Fruit fly (Drosophila melanogaster) Kc167 (cell line): Measurements from ENCODE around the gene RluA-1.

Source experiments
- Myc ChIP-seq: fragments of >200 bp; optimal IDR thresholded peaks from 2 replicates; lab custom pipeline; 2017; ENCODE audit warnings: missing external identifiers
- h ChIP-seq: fragments of >200 bp; optimal IDR thresholded peaks from 3 replicates; lab custom pipeline; 2018; ENCODE audit warnings: missing external identifiers
- insv ChIP-seq: fragments of >200 bp; optimal IDR thresholded peaks from 3 replicates; lab custom pipeline; 2018; ENCODE audit warnings: missing external identifiers
- psq ChIP-seq: fragments of >200 bp; optimal IDR thresholded peaks from 2 replicates; lab custom pipeline; 2017; ENCODE audit warnings: missing external identifiers

dm6 chr2L:10515553-10516174 lies 41.5 kb upstream of the RluA-1 start:
- no peak for TF ChIP-seq psq (lab: Kevin White, UChicago)
- no peak for TF ChIP-seq Myc (lab: Kevin White, UChicago)
- TF ChIP-seq insv = no peak
- TF ChIP-seq h (lab: Kevin White, UChicago) = no peak
